Worm (Caenorhabditis elegans) whole organism, late embryonic: ENCODE results near the gene col-84.
A peak's percentile ranks its signal among the peaks of the same experiment; 100 is the strongest.

Source experiments
- C08G9.2 ChIP-seq: sonication (generic microtip); optimal IDR thresholded peaks from 2 replicates; lab custom pipeline; 2016; ENCODE audit warnings: mild to moderate bottlenecking, missing genetic modification characterization, moderate library complexity, missing compliant biosample characterization
- C38D4.7 ChIP-seq: fragments of 200-800 bp; sonication (Bioruptor generic); optimal IDR thresholded peaks from 2 replicates; lab custom pipeline; 2018; ENCODE audit warnings: mild to moderate bottlenecking, missing genetic modification characterization, moderate library complexity, missing compliant biosample characterization
- F13H6.1 ChIP-seq: sonication (generic microtip); optimal IDR thresholded peaks from 2 replicates; lab custom pipeline; 2016; ENCODE audit warnings: missing genetic modification characterization, missing compliant biosample characterization
- K02D7.2 ChIP-seq: sonication (generic microtip); optimal IDR thresholded peaks from 2 replicates; lab custom pipeline; 2017; ENCODE audit warnings: mild to moderate bottlenecking, missing genetic modification characterization, missing compliant biosample characterization
- K09A11.1 ChIP-seq: sonication (generic microtip); optimal IDR thresholded peaks from 2 replicates; lab custom pipeline; 2017; ENCODE audit warnings: antibody characterized with exemption, mild to moderate bottlenecking, missing genetic modification characterization, missing compliant biosample characterization; ENCODE audit not compliant: insufficient read depth
- T23F11.4 ChIP-seq: fragments of 200-800 bp; sonication (Bioruptor generic); optimal IDR thresholded peaks from 2 replicates; lab custom pipeline; 2018; ENCODE audit warnings: mild to moderate bottlenecking, missing genetic modification characterization, missing compliant biosample characterization
- Y22D7AL.16 ChIP-seq: sonication (generic microtip); optimal IDR thresholded peaks from 2 replicates; lab custom pipeline; 2016; ENCODE audit warnings: missing genetic modification characterization, missing compliant biosample characterization
- ceh-14 ChIP-seq: sonication (generic microtip); optimal IDR thresholded peaks from 2 replicates; lab custom pipeline; 2016; ENCODE audit warnings: missing genotype, missing genetic modification characterization, missing compliant biosample characterization
- ceh-18 ChIP-seq: sonication (generic microtip); optimal IDR thresholded peaks from 2 replicates; lab custom pipeline; 2016; ENCODE audit warnings: missing genetic modification characterization, missing compliant biosample characterization
- ceh-22 ChIP-seq: sonication (generic microtip); optimal IDR thresholded peaks from 2 replicates; lab custom pipeline; 2017; ENCODE audit warnings: missing biosample characterization, missing genetic modification characterization
- ceh-24 ChIP-seq: sonication (generic microtip); optimal IDR thresholded peaks from 2 replicates; lab custom pipeline; 2016; ENCODE audit warnings: mild to moderate bottlenecking, missing genetic modification characterization, missing compliant biosample characterization
- ceh-31 ChIP-seq: sonication (generic microtip); optimal IDR thresholded peaks from 2 replicates; lab custom pipeline; 2016; ENCODE audit warnings: missing genetic modification characterization, missing compliant biosample characterization
- ceh-48 ChIP-seq: sonication (generic microtip); optimal IDR thresholded peaks from 2 replicates; lab custom pipeline; 2016; ENCODE audit warnings: missing genetic modification characterization, inconsistent platforms, missing compliant biosample characterization
- che-1 ChIP-seq: sonication (generic microtip); optimal IDR thresholded peaks from 2 replicates; lab custom pipeline; 2016; ENCODE audit warnings: mild to moderate bottlenecking, missing genetic modification characterization, missing compliant biosample characterization
- elt-2 ChIP-seq: sonication (generic microtip); optimal IDR thresholded peaks from 2 replicates; lab custom pipeline; 2016; ENCODE audit warnings: missing genetic modification reagents, missing genetic modification characterization, missing compliant biosample characterization
- eyg-1 ChIP-seq: sonication (generic microtip); optimal IDR thresholded peaks from 2 replicates; lab custom pipeline; 2016; ENCODE audit warnings: missing genotype, missing genetic modification characterization, missing compliant biosample characterization
- fkh-10 ChIP-seq: fragments of 150-350 bp; optimal IDR thresholded peaks from 2 replicates; lab custom pipeline; 2014; ENCODE audit warnings: missing biosample characterization, missing genetic modification reagents, missing genetic modification characterization
- gmeb-2 ChIP-seq: sonication (generic microtip); optimal IDR thresholded peaks from 2 replicates; lab custom pipeline; 2016; ENCODE audit warnings: missing genetic modification characterization, inconsistent platforms, missing compliant biosample characterization
- hlh-30 ChIP-seq: sonication (generic microtip); optimal IDR thresholded peaks from 2 replicates; lab custom pipeline; 2017; ENCODE audit warnings: antibody characterized with exemption, missing genetic modification characterization, missing compliant biosample characterization; ENCODE audit not compliant: insufficient read depth
- lim-6 ChIP-seq: sonication (generic microtip); optimal IDR thresholded peaks from 2 replicates; lab custom pipeline; 2016; ENCODE audit warnings: missing genetic modification characterization, missing compliant biosample characterization
- madf-2 ChIP-seq: sonication (generic microtip); optimal IDR thresholded peaks from 2 replicates; lab custom pipeline; 2017; ENCODE audit warnings: missing genetic modification characterization, missing compliant biosample characterization
- pag-3 ChIP-seq: sonication (generic microtip); optimal IDR thresholded peaks from 2 replicates; lab custom pipeline; 2016; ENCODE audit warnings: missing compliant biosample characterization, missing genetic modification characterization, borderline replicate concordance
- pros-1 ChIP-seq: fragments of 150-350 bp; optimal IDR thresholded peaks from 2 replicates; lab custom pipeline; 2014; ENCODE audit warnings: missing biosample characterization, missing genetic modification reagents, missing genetic modification characterization
- ref-2 ChIP-seq: sonication (generic microtip); optimal IDR thresholded peaks from 2 replicates; lab custom pipeline; 2016; ENCODE audit warnings: missing genetic modification characterization, missing compliant biosample characterization
- rnt-1 ChIP-seq: sonication (generic microtip); optimal IDR thresholded peaks from 2 replicates; lab custom pipeline; 2016; ENCODE audit warnings: missing genetic modification characterization, missing compliant biosample characterization
- sdc-2 ChIP-seq: sonication (generic microtip); optimal IDR thresholded peaks from 2 replicates; lab custom pipeline; 2016; ENCODE audit warnings: missing genotype, missing genetic modification characterization, missing compliant biosample characterization
- sox-2 ChIP-seq: fragments of 200-800 bp; sonication (Bioruptor generic); IDR thresholded peaks from 2 replicates; pipeline ENCODE4 v1.3.6; 2022; ENCODE audit warnings: missing genetic modification reagents, missing genetic modification characterization, missing compliant biosample characterization
- tbx-2 ChIP-seq: sonication (generic microtip); optimal IDR thresholded peaks from 2 replicates; lab custom pipeline; 2016; ENCODE audit warnings: missing genetic modification characterization, missing compliant biosample characterization
- tbx-7 ChIP-seq: sonication (generic microtip); optimal IDR thresholded peaks from 2 replicates; lab custom pipeline; 2016; ENCODE audit warnings: missing genotype, missing genetic modification characterization, missing compliant biosample characterization
- ttx-3 ChIP-seq: sonication (generic microtip); optimal IDR thresholded peaks from 2 replicates; lab custom pipeline; 2016; ENCODE audit warnings: missing genetic modification reagents, missing genetic modification characterization, missing compliant biosample characterization
- unc-42 ChIP-seq: sonication (generic microtip); optimal IDR thresholded peaks from 2 replicates; lab custom pipeline; 2016; ENCODE audit warnings: missing genotype, missing genetic modification characterization, missing compliant biosample characterization
- unc-55 ChIP-seq: sonication (generic microtip); optimal IDR thresholded peaks from 2 replicates; lab custom pipeline; 2017; ENCODE audit warnings: missing biosample characterization, missing genetic modification reagents, missing genetic modification characterization
- zip-5 ChIP-seq: sonication (generic microtip); optimal IDR thresholded peaks from 2 replicates; lab custom pipeline; 2016; ENCODE audit warnings: missing genetic modification characterization, missing compliant biosample characterization
- ztf-16 ChIP-seq: sonication (generic microtip); optimal IDR thresholded peaks from 2 replicates; lab custom pipeline; 2017; ENCODE audit warnings: missing genetic modification characterization, missing compliant biosample characterization

Gene col-84

DNA sequence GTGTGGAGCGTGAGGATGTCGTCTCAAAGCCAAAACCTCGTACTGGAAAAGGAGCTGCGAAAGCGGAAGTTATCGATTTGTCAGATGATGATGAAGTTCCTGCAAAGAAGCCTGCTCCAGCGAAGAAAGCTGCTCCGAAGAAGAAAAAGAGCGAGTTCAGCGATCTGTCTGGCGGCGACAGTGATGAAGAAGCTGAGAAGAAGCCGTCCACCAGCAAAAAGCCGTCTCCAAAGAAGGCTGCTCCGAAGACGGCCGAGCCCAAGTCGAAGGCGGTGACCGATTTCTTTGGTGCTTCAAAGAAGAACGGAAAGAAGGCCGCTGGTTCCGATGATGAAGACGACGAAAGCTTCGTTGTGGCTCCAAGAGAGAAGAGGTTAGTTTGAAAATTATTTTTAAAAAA lies 11.4 kb downstream of the col-84 start:
- TF ChIP-seq C08G9.2 (no peak), ceh-31 (tag; lab: Kevin White, UChicago) (no peak), Y22D7AL.16 (tag; lab: Kevin White, UChicago) (no peak), ceh-48 (tag; lab: Kevin White, UChicago) (no peak), ceh-22 (tag; lab: Kevin White, UChicago) (no peak), ceh-24 (no peak), F13H6.1 (tag; lab: Kevin White, UChicago) (no peak), C38D4.7 (GFP tag; lab: Kevin White, UChicago) (no peak), K09A11.1 (no peak), gmeb-2 (tag; lab: Kevin White, UChicago) (no peak), ceh-18 (no peak), unc-42 (tag; lab: Kevin White, UChicago) (no peak)

DNA sequence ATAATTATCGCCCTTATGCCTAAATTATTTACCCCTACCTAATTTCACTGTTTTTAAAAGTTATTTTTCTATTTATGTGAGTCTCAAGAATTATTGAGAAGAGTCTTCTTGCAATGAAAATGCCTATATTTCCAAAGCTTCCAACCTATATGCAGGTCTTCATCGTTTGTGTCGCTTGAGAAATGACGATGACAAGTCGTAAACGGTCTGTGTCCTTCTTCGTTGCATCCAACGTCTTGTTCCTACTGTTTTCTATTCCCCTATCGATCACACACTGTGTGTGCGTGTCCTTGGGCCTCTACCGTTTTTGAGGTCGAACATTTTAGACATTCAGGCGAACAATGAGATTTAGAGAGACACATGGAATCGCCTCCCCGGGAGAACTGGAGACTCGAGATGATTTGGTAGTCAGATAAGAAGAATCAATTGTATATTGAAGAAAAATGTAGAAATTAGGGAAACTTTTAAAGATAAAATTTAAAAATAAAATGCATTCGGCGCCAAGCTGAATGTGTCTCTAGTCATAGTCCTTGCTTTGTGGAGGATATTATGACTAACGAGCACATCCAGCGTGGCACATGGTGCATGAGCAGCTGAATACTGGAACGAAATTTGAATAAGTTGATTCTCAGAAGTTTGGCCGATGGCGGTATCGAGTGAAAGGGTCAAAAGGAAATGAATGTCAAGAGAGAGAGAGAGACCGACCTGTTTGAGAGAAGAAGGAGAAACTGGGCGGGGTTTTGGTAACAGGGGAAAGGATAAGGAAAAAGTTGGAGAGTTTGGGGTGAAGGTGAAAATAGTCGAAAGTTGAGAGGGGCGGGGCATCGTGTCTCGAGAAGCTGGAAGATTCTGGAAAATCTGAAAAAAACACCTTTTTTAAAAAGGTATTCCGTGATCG lies 12.4 kb downstream of the col-84 start:
- peak; percentile 0 for TF ChIP-seq elt-2 (tag; lab: Kevin White, UChicago)
- no peak for TF ChIP-seq ztf-16 (tag; lab: Kevin White, UChicago)
- no peak for TF ChIP-seq fkh-10 (GFP tag; lab: Kevin White, UChicago)
- no peak for TF ChIP-seq ref-2 (tag; lab: Kevin White, UChicago)
- no peak for TF ChIP-seq C38D4.7 (GFP tag; lab: Kevin White, UChicago)
- TF ChIP-seq rnt-1 (tag; lab: Kevin White, UChicago) = no peak
- TF ChIP-seq sdc-2 (tag; lab: Kevin White, UChicago) = no peak
- no peak for TF ChIP-seq gmeb-2 (tag; lab: Kevin White, UChicago)

DNA sequence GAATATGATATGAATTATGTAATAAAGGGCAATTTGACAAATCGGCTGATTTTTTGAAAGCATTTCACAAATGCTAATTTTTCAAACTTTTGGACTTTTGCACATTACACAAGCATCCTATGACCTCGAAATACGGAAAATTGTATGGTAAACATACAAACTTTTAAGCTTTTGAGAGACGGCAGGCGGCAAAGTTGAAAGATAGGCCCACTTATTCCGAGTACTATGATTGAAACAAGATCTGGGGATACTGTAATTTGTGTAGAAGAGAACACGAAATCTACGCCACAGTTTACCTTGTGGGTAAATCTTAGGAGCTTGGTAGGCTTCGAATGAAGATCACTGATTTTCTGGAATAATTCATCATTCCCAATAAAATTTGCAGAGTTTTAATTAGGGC lies 15.3 kb downstream of the col-84 start, which contains the start of gene ZK930.6:
Gene ZK930.6 (plus strand): TSS at position 301 of the 400 bp plus-strand sequence.
- TF ChIP-seq Y22D7AL.16 (tag; lab: Kevin White, UChicago) (no peak), tbx-7 (tag; lab: Kevin White, UChicago) (no peak), rnt-1 (tag; lab: Kevin White, UChicago) (no peak), lim-6 (no peak), hlh-30 (no peak), ref-2 (tag; lab: Kevin White, UChicago) (no peak), ceh-31 (tag; lab: Kevin White, UChicago) (no peak), ttx-3 (tag; lab: Kevin White, UChicago) (no peak), unc-55 (GFP tag; lab: Kevin White, UChicago) (no peak), zip-5 (no peak), pag-3 (tag; lab: Kevin White, UChicago) (no peak), madf-2 (tag; lab: Kevin White, UChicago) (no peak), K02D7.2 (tag; lab: Kevin White, UChicago) (no peak), pros-1 (tag; lab: Kevin White, UChicago) (no peak), eyg-1 (tag; lab: Kevin White, UChicago) (no peak), ceh-14 (tag; lab: Kevin White, UChicago) (no peak), ceh-18 (no peak), sox-2 (GFP tag; lab: Robert Waterston, UW) (no peak), T23F11.4 (GFP tag; lab: Kevin White, UChicago) (no peak)

DNA sequence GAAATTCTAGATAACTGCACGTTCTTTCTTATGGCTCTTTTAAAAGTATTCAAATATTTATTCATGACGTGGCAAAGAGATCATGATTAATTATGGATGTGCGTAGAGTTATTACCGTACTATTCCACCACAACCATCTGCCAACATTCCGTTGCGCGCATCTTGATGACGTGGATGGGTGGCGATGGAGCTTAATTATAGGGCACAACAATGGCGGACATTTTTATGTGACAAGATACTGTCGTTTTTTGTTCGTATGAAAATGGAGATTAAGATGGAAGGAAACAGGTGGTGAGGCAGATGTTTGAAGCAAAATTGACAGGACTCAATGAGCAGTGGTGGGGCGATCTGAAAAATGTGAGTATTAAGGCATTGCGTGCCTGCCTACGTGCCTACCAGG lies 19.4 kb downstream of the col-84 start:
- peak; percentile 30 for TF ChIP-seq tbx-2 (tag; lab: Kevin White, UChicago)
- TF ChIP-seq che-1 = no peak
